Worm (Caenorhabditis elegans): ENCODE results near the gene dhp-2.

- TF ChIP-seq ama-1 (optimal IDR thresholded peaks at IDR 0.05) = no peak
- TF ChIP-seq flt-1 (GFP tag; IDR thresholded peaks at IDR 0.05) = no peak
- no peak for TF ChIP-seq tra-4 (tag; optimal IDR thresholded peaks at IDR 0.05)
These were observed 8.8 kb upstream of the dhp-2 start, which contains the start of the genes kin-5 and C47E12.11 for ce11 chrIV:9969081-9969480.
